Worm (Caenorhabditis elegans) whole organism, young adult: Measurements from ENCODE around the gene algn-12.

Experiments
- K11D2.4 ChIP-seq: fragments of 200-800 bp; sonication (Bioruptor generic); IDR thresholded peaks from 2 replicates; pipeline ENCODE4 v1.3.6; 2022; ENCODE audit warnings: missing genetic modification reagents, missing genetic modification characterization, missing compliant biosample characterization
- Y53F4B.3 ChIP-seq: fragments of 200-800 bp; sonication (Bioruptor generic); IDR thresholded peaks from 2 replicates; pipeline ENCODE4 v1.3.6; 2022; ENCODE audit warnings: missing genetic modification reagents, missing genetic modification characterization, missing compliant biosample characterization
- Y67H2A.10 ChIP-seq: fragments of 200-800 bp; sonication (Bioruptor generic); conservative IDR thresholded peaks from 2 replicates; pipeline ENCODE4 v1.3.6; 2022; ENCODE audit warnings: missing genetic modification reagents, missing genetic modification characterization, missing compliant biosample characterization
- ama-1 ChIP-seq, 3 experiments: fragments of 150-350 bp in 1 of 3; sonication (generic microtip) in 2 of 3; optimal IDR thresholded peaks; 2 replicates each; lab custom pipeline; 2014 to 2018; ENCODE audit warnings: missing biosample characterization in 2 of 3, missing genetic modification characterization in 2 of 3, missing genetic modification reagents in 2 of 3
- dpl-1 ChIP-seq: fragments of 150-350 bp; optimal IDR thresholded peaks from 2 replicates; lab custom pipeline; 2014; ENCODE audit warnings: missing biosample characterization, missing genetic modification reagents, missing genetic modification characterization
- egl-18 ChIP-seq: fragments of 200-800 bp; sonication (Bioruptor generic); IDR thresholded peaks from 2 replicates; pipeline ENCODE4 v1.3.6; 2022; ENCODE audit warnings: missing genetic modification reagents, missing genetic modification characterization, missing compliant biosample characterization
- lin-54 ChIP-seq: fragments of 200-800 bp; sonication (Bioruptor generic); optimal IDR thresholded peaks from 2 replicates; lab custom pipeline; 2018; ENCODE audit warnings: mild to moderate bottlenecking, missing genetic modification characterization, missing compliant biosample characterization
- pha-4 ChIP-seq: fragments of 150-350 bp; sonication (generic microtip); optimal IDR thresholded peaks from 2 replicates; lab custom pipeline; 2014; ENCODE audit warnings: missing biosample characterization, missing genetic modification reagents, missing genetic modification characterization
- snpc-3.4 ChIP-seq: sonication (generic microtip); optimal IDR thresholded peaks from 2 replicates; lab custom pipeline; 2017; ENCODE audit warnings: missing genetic modification characterization, mild to moderate bottlenecking, missing compliant biosample characterization, antibody characterized with exemption, moderate library complexity, missing genotype, missing genetic modification reagents
- zfh-2 ChIP-seq: fragments of 200-800 bp; sonication (Bioruptor generic); conservative IDR thresholded peaks from 2 replicates; pipeline ENCODE4 v1.3.6; 2022; ENCODE audit warnings: missing genetic modification reagents, missing genetic modification characterization, missing compliant biosample characterization

DNA sequence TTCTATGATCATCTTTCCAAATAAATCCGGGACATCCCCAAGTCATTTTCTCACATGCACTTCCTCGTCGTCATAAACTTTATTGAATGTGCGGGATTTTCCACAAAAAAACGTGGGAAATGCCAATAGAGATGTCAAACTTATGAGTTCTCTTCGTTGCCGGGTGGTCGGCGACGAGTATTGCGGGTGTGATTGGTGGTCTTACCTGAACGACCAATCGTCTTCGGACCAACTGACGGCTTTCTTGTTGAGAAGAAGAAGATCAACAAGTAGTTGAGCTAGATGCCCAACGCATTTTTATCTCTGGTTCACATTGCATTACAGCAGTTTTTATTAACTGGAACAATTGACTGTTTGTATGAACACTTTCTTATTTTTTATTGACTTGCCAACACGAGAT, 39.7 kb upstream of the algn-12 start:
- TF ChIP-seq snpc-3.4 (no peak), ama-1 (optimal IDR thresholded peaks at IDR 0.05; lab: Kevin White, UChicago) (no peak), ama-1 (GFP tag; optimal IDR thresholded peaks at IDR 0.05; lab: Kevin White, UChicago) (no peak), dpl-1 (no peak), pha-4 (tag; lab: Kevin White, UChicago) (no peak), Y53F4B.3 (no peak), Y67H2A.10 (GFP tag; lab: Robert Waterston, UW) (no peak), egl-18 (GFP tag; lab: Robert Waterston, UW) (no peak), zfh-2 (no peak), lin-54 (no peak), K11D2.4 (no peak)
